Fruit fly (Drosophila melanogaster): Measurements from ENCODE around the gene plh.
A peak's percentile ranks its signal among the peaks of the same experiment; 100 is the strongest.

The plh gene

dm6 chr3R:5042958-5043712 is 32.3 kb upstream of the plh start (continued):
- peak; percentile 77 for TF ChIP-seq CG6854 (GFP tag; optimal IDR thresholded peaks at IDR 0.05)
- peak; percentile 86 for TF ChIP-seq Fer1 (GFP tag; optimal IDR thresholded peaks at IDR 0.05)
- peak; percentile 68 for TF ChIP-seq CG17359 (tag; optimal IDR thresholded peaks at IDR 0.05)
- peak; percentile 41 for TF ChIP-seq NC2β (GFP tag; optimal IDR thresholded peaks at IDR 0.05)
- no peak for TF ChIP-seq D (optimal IDR thresholded peaks at IDR 0.05)
- peak; percentile 26 for TF ChIP-seq D (GFP tag; optimal IDR thresholded peaks at IDR 0.05)
- TF ChIP-seq CG6254 (GFP tag; optimal IDR thresholded peaks at IDR 0.05), result no peak
- TF ChIP-seq CG10979 (tag; optimal IDR thresholded peaks at IDR 0.05), result peak; percentile 10
- TF ChIP-seq lbe (GFP tag; optimal IDR thresholded peaks at IDR 0.05), result peak; percentile 71
- peak; percentile 69 for TF ChIP-seq sug (tag; optimal IDR thresholded peaks at IDR 0.05)
- TF ChIP-seq zfh1 (GFP tag; IDR thresholded peaks at IDR 0.05), result peak; percentile 58; the same call in 1 of the 3 replicates
- TF ChIP-seq ranshi (GFP tag; IDR thresholded peaks at IDR 0.05), result peak; percentile 44; the same call in 1 of the 2 replicates
- TF ChIP-seq da (GFP tag; optimal IDR thresholded peaks at IDR 0.05), result no peak
- no peak for TF ChIP-seq Scr (GFP tag; IDR thresholded peaks at IDR 0.05; ENCODE audit: partially characterized antibody)
- peak; percentile 54 for TF ChIP-seq Abd-B (GFP tag; optimal IDR thresholded peaks at IDR 0.05)
- TF ChIP-seq Elba2 (GFP tag; optimal IDR thresholded peaks at IDR 0.05), result no peak
- TF ChIP-seq CG8388 (GFP tag; optimal IDR thresholded peaks at IDR 0.05), result no peak
- no peak for TF ChIP-seq bowl (GFP tag; IDR thresholded peaks at IDR 0.05)
- no peak for TF ChIP-seq Xbp1 (GFP tag; optimal IDR thresholded peaks at IDR 0.05)
- no peak for TF ChIP-seq gfzf (GFP tag; optimal IDR thresholded peaks at IDR 0.05)
- TF ChIP-seq seq (GFP tag; IDR thresholded peaks at IDR 0.05), result peak; percentile 85
- TF ChIP-seq CG17328 (GFP tag; IDR thresholded peaks at IDR 0.05), result peak; percentile 24; the same call in 1 of the 2 replicates
- peak in 1 of 3 experiments; percentile 22 for TF ChIP-seq Stat92E (GFP tag; optimal IDR thresholded peaks at IDR 0.05)
- no peak for TF ChIP-seq fd96Cb (tag; optimal IDR thresholded peaks at IDR 0.05)
- TF ChIP-seq wdn (GFP tag; IDR thresholded peaks at IDR 0.05), result no peak
- TF ChIP-seq Meics (GFP tag; optimal IDR thresholded peaks at IDR 0.05), result peak; percentile 79
- 0 out of 3 replicates have a peak, but pooled peaks have one; percentile 37 for TF ChIP-seq CG6791 (GFP tag; IDR thresholded peaks at IDR 0.05; ENCODE audit: partially characterized antibody)
- TF ChIP-seq CG11723 (GFP tag; optimal IDR thresholded peaks at IDR 0.05), result peak; percentile 55
- TF ChIP-seq inv (GFP tag; IDR thresholded peaks at IDR 0.05; ENCODE audit: partially characterized antibody), result no peak
- TF ChIP-seq HLH4C (GFP tag; IDR thresholded peaks at IDR 0.05; ENCODE audit: partially characterized antibody), result no peak
- peak; percentile 80 for TF ChIP-seq CG12769 (tag; optimal IDR thresholded peaks at IDR 0.05)
- peak; percentile 50 for TF ChIP-seq Mes4 (GFP tag; optimal IDR thresholded peaks at IDR 0.05)
- TF ChIP-seq CG1529 (GFP tag; optimal IDR thresholded peaks at IDR 0.05), result peak; percentile 61
- TF ChIP-seq sisA (GFP tag; IDR thresholded peaks at IDR 0.05), result no peak
- TF ChIP-seq CG4328 (GFP tag; optimal IDR thresholded peaks at IDR 0.05), result peak; percentile 76
- TF ChIP-seq ci (GFP tag; IDR thresholded peaks at IDR 0.05), result peak; percentile 63
- TF ChIP-seq H15 (GFP tag; IDR thresholded peaks at IDR 0.05), result no peak
- TF ChIP-seq rib (GFP tag; IDR thresholded peaks at IDR 0.05), result peak; percentile 87
- TF ChIP-seq B-H1 (GFP tag; IDR thresholded peaks at IDR 0.05), result peak; percentile 30; the same call in 1 of the 3 replicates
- peak; percentile 83 for TF ChIP-seq Kr (GFP tag; optimal IDR thresholded peaks at IDR 0.05)
- peak; percentile 22 for TF ChIP-seq CG3407 (GFP tag; optimal IDR thresholded peaks at IDR 0.05)
- TF ChIP-seq emc (GFP tag; optimal IDR thresholded peaks at IDR 0.05), result no peak
- TF ChIP-seq Sox102F (GFP tag; optimal IDR thresholded peaks at IDR 0.05), result peak; percentile 42
- TF ChIP-seq ems (GFP tag; optimal IDR thresholded peaks at IDR 0.05), result no peak
- peak; percentile 83 for TF ChIP-seq grn (GFP tag; optimal IDR thresholded peaks at IDR 0.05)
- peak; percentile 83 for TF ChIP-seq CG6813 (GFP tag; optimal IDR thresholded peaks at IDR 0.05)
- peak; percentile 8 for TF ChIP-seq CG8290 (GFP tag; optimal IDR thresholded peaks at IDR 0.05)
- TF ChIP-seq CG8290 (tag; optimal IDR thresholded peaks at IDR 0.05), result peak in 1 of 2 experiments; percentile 91
- TF ChIP-seq klu (GFP tag; IDR thresholded peaks at IDR 0.05), result no peak
